Worm (Caenorhabditis elegans): ENCODE results near the gene F53C3.4.
A peak's percentile ranks its signal among the peaks of the same experiment; 100 is the strongest.

F53C3.4 gene

DNA sequence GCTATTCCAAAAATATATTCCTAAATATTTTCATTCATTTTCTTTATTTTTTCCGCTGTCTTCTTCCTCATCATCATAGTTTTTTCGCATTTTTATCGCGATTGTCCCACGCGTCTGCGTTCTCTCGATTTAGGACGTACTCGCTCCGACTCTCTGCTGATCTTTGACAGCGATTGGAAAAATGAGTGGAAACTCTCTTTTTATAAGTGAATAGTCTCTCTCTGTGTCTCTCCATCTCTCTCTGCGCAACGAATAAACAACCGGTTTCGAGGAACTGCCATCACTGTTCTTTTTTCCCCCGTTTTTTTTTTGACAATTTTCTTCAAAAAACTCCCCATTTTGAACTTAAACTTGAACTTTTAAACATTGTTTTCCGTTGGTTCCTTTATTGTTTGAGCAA, 50.1 kb downstream of the F53C3.4 start:
- TF ChIP-seq ceh-27 (GFP tag; optimal IDR thresholded peaks at IDR 0.05) (peak; percentile 41), lin-40 (tag; optimal IDR thresholded peaks at IDR 0.05) (peak; percentile 54), die-1 (tag; optimal IDR thresholded peaks at IDR 0.05) (peak; percentile 4), Y56A3A.18 (GFP tag; IDR thresholded peaks at IDR 0.05) (no peak), F23B12.7 (tag; optimal IDR thresholded peaks at IDR 0.05; ENCODE audit: insufficient read depth) (peak; percentile 12), ztf-26 (tag; optimal IDR thresholded peaks at IDR 0.05) (peak; percentile 10), F57A8.1 (GFP tag; optimal IDR thresholded peaks at IDR 0.05) (no peak)

DNA sequence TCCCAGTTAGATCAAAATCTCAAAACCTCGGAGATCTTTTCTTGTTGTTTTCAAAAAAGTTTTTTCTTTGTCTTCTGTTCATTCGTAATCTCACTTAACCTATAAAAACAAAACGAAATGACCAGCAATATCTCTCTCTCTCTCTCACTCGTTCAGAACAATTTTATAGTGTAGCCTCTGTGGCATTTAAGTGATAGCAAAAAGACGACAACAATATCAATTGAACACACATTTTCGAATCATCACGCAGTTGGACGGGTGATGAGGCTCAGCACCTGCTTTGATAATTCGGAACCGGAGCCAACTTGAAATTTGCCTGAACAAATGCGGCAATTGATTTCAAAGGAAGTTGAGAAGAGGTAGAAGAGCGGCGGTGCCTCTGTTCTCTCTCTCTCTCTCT, 51.2 kb downstream of the F53C3.4 start:
- TF ChIP-seq zfh-2 (GFP tag; conservative IDR thresholded peaks at IDR 0.05) (0 out of 2 replicates have a peak, but pooled peaks have one; percentile 26), madf-8 (GFP tag; conservative IDR thresholded peaks at IDR 0.05) (no peak)

Data from whole organism, young adult.